Fruit fly (Drosophila melanogaster) whole organism, embryonic: Measurements from ENCODE around the gene Polr2G.

Experiments used
- Blimp-1 ChIP-seq: fragments of 200-800 bp; sonication (Bioruptor generic); optimal IDR thresholded peaks from 3 replicates; lab custom pipeline; 2018; ENCODE audit warnings: missing biosample characterization, missing genetic modification characterization, mild to moderate bottlenecking, moderate library complexity, missing genetic modification reagents
- CG11456 ChIP-seq: fragments of 200-800 bp; sonication (Bioruptor generic); IDR thresholded peaks from 3 replicates; pipeline ENCODE4 v1.3.6; 2022; ENCODE audit warnings: missing biosample characterization, missing genetic modification characterization
- CG12744 ChIP-seq: fragments of 200-800 bp; sonication (Bioruptor generic); optimal IDR thresholded peaks from 2 replicates; lab custom pipeline; 2016; ENCODE audit warnings: missing biosample characterization, missing genetic modification characterization
- CG12769 ChIP-seq: fragments of 200-800 bp; sonication (Bioruptor generic); optimal IDR thresholded peaks from 2 replicates; lab custom pipeline; 2019; ENCODE audit warnings: missing biosample characterization, mild to moderate bottlenecking, missing genetic modification characterization, moderate library complexity
- CG13287 ChIP-seq: fragments of 200-800 bp; sonication (Bioruptor generic); IDR thresholded peaks from 2 replicates; pipeline ENCODE4 v1.3.6; 2022; ENCODE audit warnings: missing biosample characterization, missing genetic modification characterization; ENCODE audit not compliant: partially characterized antibody
- CG14667 ChIP-seq: fragments of 200-800 bp; sonication (Bioruptor generic); IDR thresholded peaks from 2 replicates; pipeline ENCODE4 v1.3.6; 2022; ENCODE audit warnings: missing biosample characterization, missing genetic modification characterization
- CG16779 ChIP-seq: fragments of 200-800 bp; sonication (Bioruptor generic); IDR thresholded peaks from 2 replicates; pipeline ENCODE4 v1.3.6; 2022; ENCODE audit warnings: missing biosample characterization, missing genetic modification characterization
- CG17612 ChIP-seq: fragments of 200-800 bp; sonication (Bioruptor generic); IDR thresholded peaks from 2 replicates; pipeline ENCODE4 v1.3.6; 2022; ENCODE audit warnings: missing biosample characterization, missing genetic modification characterization
- CG2129 ChIP-seq: fragments of 200-800 bp; sonication (Bioruptor generic); IDR thresholded peaks from 2 replicates; pipeline ENCODE4 v1.3.6; 2022; ENCODE audit warnings: missing biosample characterization, missing genetic modification characterization; ENCODE audit not compliant: partially characterized antibody
- CG2889 ChIP-seq: fragments of 200-800 bp; sonication (Bioruptor generic); IDR thresholded peaks from 3 replicates; pipeline ENCODE4 v1.3.6; 2022; ENCODE audit warnings: missing biosample characterization, missing genetic modification characterization
- CG30431 ChIP-seq: fragments of 200-800 bp; sonication (Bioruptor generic); optimal IDR thresholded peaks from 2 replicates; lab custom pipeline; 2017; ENCODE audit warnings: missing biosample characterization, missing genetic modification characterization
- CG31388 ChIP-seq: fragments of 200-800 bp; sonication (Bioruptor generic); optimal IDR thresholded peaks from 2 replicates; lab custom pipeline; 2016; ENCODE audit warnings: missing biosample characterization, missing genetic modification characterization
- CG3163 ChIP-seq: fragments of 200-800 bp; sonication (Bioruptor generic); optimal IDR thresholded peaks from 3 replicates; lab custom pipeline; 2016; ENCODE audit warnings: missing biosample characterization, missing genetic modification characterization
- CG4360 ChIP-seq: fragments of 200-800 bp; sonication (Bioruptor generic); IDR thresholded peaks from 2 replicates; pipeline ENCODE4 v1.3.6; 2022; ENCODE audit warnings: missing biosample characterization, missing genetic modification characterization
- CG4730 ChIP-seq: fragments of 200-800 bp; sonication (Bioruptor generic); IDR thresholded peaks from 2 replicates; pipeline ENCODE4 v1.3.6; 2022; ENCODE audit warnings: missing biosample characterization, missing genetic modification characterization
- CG6689 ChIP-seq: fragments of 200-800 bp; sonication (Bioruptor generic); IDR thresholded peaks from 2 replicates; pipeline ENCODE4 v1.3.6; 2022; ENCODE audit warnings: missing biosample characterization, missing genetic modification characterization
- CG8290 ChIP-seq, 3 experiments: fragments of 200-800 bp; sonication (Bioruptor generic); optimal IDR thresholded peaks; 2 replicates each; lab custom pipeline; 2016 to 2019; ENCODE audit warnings: missing biosample characterization in 3 of 3, missing genetic modification characterization in 3 of 3, mild to moderate bottlenecking in 2 of 3, moderate library complexity in 1 of 3
- CG8388 ChIP-seq: fragments of 200-800 bp; sonication (Bioruptor generic); optimal IDR thresholded peaks from 2 replicates; lab custom pipeline; 2019; ENCODE audit warnings: missing biosample characterization, mild to moderate bottlenecking, missing genetic modification characterization, moderate library complexity
- CG9437 ChIP-seq: fragments of 200-800 bp; sonication (Bioruptor generic); optimal IDR thresholded peaks from 2 replicates; lab custom pipeline; 2018; ENCODE audit warnings: missing biosample characterization, mild to moderate bottlenecking, missing genetic modification characterization
- CG9609 ChIP-seq: fragments of 200-800 bp; sonication (Bioruptor generic); optimal IDR thresholded peaks from 3 replicates; lab custom pipeline; 2016; ENCODE audit warnings: missing biosample characterization, missing genetic modification characterization
- D ChIP-seq, 2 experiments: fragments of 200-800 bp in 1 of 2; fragments of >200 bp in 1 of 2; sonication (Bioruptor generic) in 1 of 2; optimal IDR thresholded peaks; 2 replicates in 1 of 2; 3 replicates in 1 of 2; lab custom pipeline; 2017; ENCODE audit warnings: mild to moderate bottlenecking in 1 of 2, missing biosample characterization in 1 of 2, missing genetic modification characterization in 1 of 2, missing genetic modification reagents in 1 of 2
- Dbx ChIP-seq: fragments of 200-800 bp; sonication (Bioruptor generic); IDR thresholded peaks from 3 replicates; pipeline ENCODE4 v1.3.6; 2022; ENCODE audit warnings: missing biosample characterization, missing genetic modification characterization
- Elba2 ChIP-seq: fragments of 200-800 bp; sonication (Bioruptor generic); optimal IDR thresholded peaks from 3 replicates; lab custom pipeline; 2016; ENCODE audit warnings: missing biosample characterization, missing genetic modification characterization
- Ets97D ChIP-seq: fragments of 200-800 bp; sonication (Bioruptor generic); optimal IDR thresholded peaks from 3 replicates; lab custom pipeline; 2016; ENCODE audit warnings: missing biosample characterization, missing genetic modification characterization
- Lhr ChIP-seq: fragments of 200-800 bp; sonication (Bioruptor generic); optimal IDR thresholded peaks from 3 replicates; lab custom pipeline; 2017; ENCODE audit warnings: mild to moderate bottlenecking, missing biosample characterization, missing genetic modification reagents, missing genetic modification characterization
- MTF-1 ChIP-seq: fragments of 200-800 bp; sonication (Bioruptor generic); optimal IDR thresholded peaks from 2 replicates; lab custom pipeline; 2018; ENCODE audit warnings: missing biosample characterization, mild to moderate bottlenecking, missing genetic modification characterization, borderline replicate concordance
- NC2β ChIP-seq: fragments of 200-800 bp; sonication (Bioruptor generic); optimal IDR thresholded peaks from 2 replicates; lab custom pipeline; 2016; ENCODE audit warnings: missing biosample characterization, missing genetic modification characterization
- Side ChIP-seq: fragments of 200-800 bp; sonication (Bioruptor generic); optimal IDR thresholded peaks from 2 replicates; lab custom pipeline; 2016; ENCODE audit warnings: missing biosample characterization, missing genetic modification characterization
- abd-A ChIP-seq: fragments of 200-800 bp; sonication (Bioruptor generic); optimal IDR thresholded peaks from 3 replicates; lab custom pipeline; 2019; ENCODE audit warnings: missing biosample characterization, mild to moderate bottlenecking, missing genetic modification characterization, moderate library complexity
- ap ChIP-seq: fragments of 200-800 bp; sonication (Bioruptor generic); IDR thresholded peaks from 2 replicates; pipeline ENCODE4 v1.3.6; 2022; ENCODE audit warnings: missing biosample characterization, missing genetic modification characterization
- bbx ChIP-seq: fragments of 200-800 bp; sonication (Bioruptor generic); IDR thresholded peaks from 2 replicates; pipeline ENCODE4 v1.3.6; 2022; ENCODE audit warnings: missing biosample characterization, missing genetic modification characterization; ENCODE audit not compliant: partially characterized antibody
- cad ChIP-seq: fragments of >200 bp; optimal IDR thresholded peaks from 2 replicates; lab custom pipeline; 2017; ENCODE audit warnings: missing biosample characterization, missing genetic modification characterization
- cwo ChIP-seq: fragments of 200-800 bp; sonication (Bioruptor generic); optimal IDR thresholded peaks from 3 replicates; lab custom pipeline; 2017; ENCODE audit warnings: missing biosample characterization, missing genetic modification characterization, mild to moderate bottlenecking, moderate library complexity, missing genetic modification reagents
- ems ChIP-seq: fragments of 200-800 bp; sonication (Bioruptor generic); optimal IDR thresholded peaks from 3 replicates; lab custom pipeline; 2016; ENCODE audit warnings: missing biosample characterization, missing genetic modification characterization
- gce ChIP-seq: fragments of 200-800 bp; sonication (Bioruptor generic); IDR thresholded peaks from 3 replicates; pipeline ENCODE4 v1.3.6; 2022; ENCODE audit warnings: missing biosample characterization, missing genetic modification characterization
- gcm ChIP-seq: fragments of 200-800 bp; sonication (Bioruptor generic); optimal IDR thresholded peaks from 2 replicates; lab custom pipeline; 2019; ENCODE audit warnings: missing biosample characterization, mild to moderate bottlenecking, missing genetic modification characterization, moderate library complexity
- gsb ChIP-seq: fragments of 200-800 bp; sonication (Bioruptor generic); IDR thresholded peaks from 2 replicates; pipeline ENCODE4 v1.3.6; 2022; ENCODE audit warnings: missing biosample characterization, missing genetic modification characterization
- h ChIP-seq: fragments of >200 bp; optimal IDR thresholded peaks from 2 replicates; lab custom pipeline; 2017
- ham ChIP-seq: fragments of 200-800 bp; sonication (Bioruptor generic); IDR thresholded peaks from 2 replicates; pipeline ENCODE4 v1.3.6; 2022; ENCODE audit warnings: missing biosample characterization, missing genetic modification characterization
- jigr1 ChIP-seq: fragments of 200-800 bp; sonication (Bioruptor generic); IDR thresholded peaks from 3 replicates; pipeline ENCODE4 v1.3.6; 2022; ENCODE audit warnings: missing biosample characterization, missing genetic modification characterization
- nerfin-2 ChIP-seq: fragments of 200-800 bp; sonication (Bioruptor generic); IDR thresholded peaks from 2 replicates; pipeline ENCODE4 v1.3.6; 2022; ENCODE audit warnings: missing biosample characterization, missing genetic modification characterization; ENCODE audit not compliant: partially characterized antibody
- odd ChIP-seq: fragments of 200-800 bp; sonication (Bioruptor generic); optimal IDR thresholded peaks from 2 replicates; lab custom pipeline; 2017; ENCODE audit warnings: missing biosample characterization, mild to moderate bottlenecking, missing genetic modification characterization
- otp ChIP-seq: fragments of 200-800 bp; sonication (Bioruptor generic); IDR thresholded peaks from 3 replicates; pipeline ENCODE4, ENCODE4 v1.3.6; 2022; ENCODE audit warnings: missing biosample characterization, missing genetic modification characterization
- row ChIP-seq: fragments of 200-800 bp; sonication (Bioruptor generic); IDR thresholded peaks from 3 replicates; pipeline ENCODE4 v1.3.6; 2022; ENCODE audit warnings: missing biosample characterization, missing genetic modification characterization
- seq ChIP-seq: fragments of 200-800 bp; sonication (Bioruptor generic); IDR thresholded peaks from 2 replicates; pipeline ENCODE4 v1.3.6; 2022; ENCODE audit warnings: missing biosample characterization, missing genetic modification characterization
- shn ChIP-seq: fragments of 200-800 bp; sonication (Bioruptor generic); optimal IDR thresholded peaks from 3 replicates; lab custom pipeline; 2016; ENCODE audit warnings: missing biosample characterization, missing genetic modification characterization
- tap ChIP-seq: fragments of 200-800 bp; optimal IDR thresholded peaks from 3 replicates; lab custom pipeline; 2019; ENCODE audit warnings: missing biosample characterization, mild to moderate bottlenecking, missing genetic modification characterization, moderate library complexity
- tgo ChIP-seq: fragments of 200-800 bp; sonication (Bioruptor generic); IDR thresholded peaks from 3 replicates; pipeline ENCODE4 v1.3.6; 2022; ENCODE audit warnings: missing biosample characterization, missing genetic modification characterization
- unpg ChIP-seq: fragments of 200-800 bp; sonication (Bioruptor generic); optimal IDR thresholded peaks from 3 replicates; lab custom pipeline; 2018; ENCODE audit warnings: missing biosample characterization, mild to moderate bottlenecking, missing genetic modification characterization, moderate library complexity

Polr2G gene

DNA sequence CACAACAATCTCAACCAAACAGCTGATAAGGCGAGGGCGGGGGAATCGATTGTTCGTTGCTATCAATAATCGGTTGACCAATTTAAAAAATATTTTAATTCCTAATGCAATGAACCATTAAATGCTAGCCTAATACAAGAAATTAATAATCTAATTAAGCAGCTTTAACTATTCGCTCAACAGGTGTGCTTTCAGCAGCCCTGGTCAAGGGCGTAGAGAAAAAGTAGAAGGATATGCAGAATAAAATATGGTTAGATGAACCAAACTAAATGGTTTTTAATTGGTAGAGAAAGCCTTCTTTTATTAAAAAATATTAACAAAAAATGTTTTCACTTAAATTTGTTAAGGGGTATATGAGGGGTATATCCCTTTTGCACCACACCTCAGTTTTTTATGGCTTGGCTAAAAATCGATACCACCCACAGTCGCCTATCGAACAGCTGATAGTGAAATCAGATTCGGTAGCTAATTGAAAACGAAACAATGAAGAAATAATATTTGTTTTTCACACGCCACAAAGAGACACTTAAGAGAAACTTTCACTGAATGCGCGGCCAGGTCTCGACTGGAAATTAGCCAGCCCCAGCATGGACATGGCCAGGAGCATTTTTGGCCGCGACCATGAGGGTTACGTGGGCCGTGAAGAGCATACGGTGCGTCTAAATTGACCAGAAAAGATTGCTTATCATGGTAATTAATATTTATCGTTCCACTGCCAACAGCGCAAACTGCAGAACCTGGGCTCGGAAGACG, 4.0 kb downstream of the Polr2G start, which contains the start of the genes SIDL and CG12241 (continued):
- peak; percentile 24 for TF ChIP-seq CG9609
- TF ChIP-seq bbx (GFP tag; lab: Robert Waterston, UW), result no peak
- TF ChIP-seq CG2129 (GFP tag; lab: Robert Waterston, UW), result no peak
- peak; percentile 70 for TF ChIP-seq CG4360 (GFP tag; lab: Robert Waterston, UW)
- TF ChIP-seq Elba2, result peak; percentile 0
- TF ChIP-seq MTF-1 (GFP tag; lab: Kevin White, UChicago), result peak; percentile 32
- no peak for TF ChIP-seq odd (GFP tag; lab: Kevin White, UChicago)
- no peak; the same call in 1 of the 2 replicates for TF ChIP-seq CG13287 (GFP tag; lab: Robert Waterston, UW)
- TF ChIP-seq seq (GFP tag; lab: Robert Waterston, UW), result no peak
- TF ChIP-seq CG2889 (GFP tag; lab: Robert Waterston, UW), result peak; percentile 48; the same call in 1 of the 3 replicates
- no peak for TF ChIP-seq ap (GFP tag; lab: Robert Waterston, UW)
- no peak for TF ChIP-seq CG30431
- peak; percentile 84 for TF ChIP-seq ems (GFP tag; lab: Kevin White, UChicago)
- TF ChIP-seq tgo (GFP tag; lab: Robert Waterston, UW), result peak; percentile 96
- TF ChIP-seq CG8388 (GFP tag; lab: Kevin White, UChicago), result peak; percentile 64
- TF ChIP-seq CG4730, result peak; percentile 92
- TF ChIP-seq otp, result no peak
- peak; percentile 62 for TF ChIP-seq CG31388 (GFP tag; lab: Kevin White, UChicago)
- no peak for TF ChIP-seq nerfin-2 (GFP tag; lab: Robert Waterston, UW)
- peak; percentile 94 for TF ChIP-seq Dbx
- TF ChIP-seq CG8290 (GFP tag; optimal IDR thresholded peaks at IDR 0.05; lab: Kevin White, UChicago), result no peak
- no peak for TF ChIP-seq CG8290 (tag; optimal IDR thresholded peaks at IDR 0.05; lab: Kevin White, UChicago)
- no peak for TF ChIP-seq D (optimal IDR thresholded peaks at IDR 0.05; lab: Kevin White, UChicago)
- TF ChIP-seq D (GFP tag; optimal IDR thresholded peaks at IDR 0.05; lab: Kevin White, UChicago), result peak; percentile 72
- peak; percentile 93 for TF ChIP-seq CG11456 (GFP tag; lab: Robert Waterston, UW)
- peak; percentile 82 for TF ChIP-seq gce
- TF ChIP-seq gsb (GFP tag; lab: Robert Waterston, UW), result peak; percentile 82
- TF ChIP-seq NC2β (GFP tag; lab: Kevin White, UChicago), result peak; percentile 57
- peak; percentile 94 for TF ChIP-seq CG14667 (GFP tag; lab: Robert Waterston, UW)
- TF ChIP-seq CG6689 (GFP tag; lab: Robert Waterston, UW), result peak; percentile 96
- peak; percentile 76 for TF ChIP-seq row (GFP tag; lab: Robert Waterston, UW)
- TF ChIP-seq jigr1 (GFP tag; lab: Robert Waterston, UW), result peak; percentile 88
- TF ChIP-seq Side (GFP tag; lab: Kevin White, UChicago), result peak; percentile 77
- no peak for TF ChIP-seq ham (GFP tag; lab: Robert Waterston, UW)
- no peak for TF ChIP-seq CG3163 (GFP tag; lab: Kevin White, UChicago)
- peak; percentile 66 for TF ChIP-seq unpg
- peak; percentile 78 for TF ChIP-seq cwo (GFP tag; lab: Kevin White, UChicago)
- TF ChIP-seq CG16779, result peak; percentile 81
- no peak for TF ChIP-seq tap
- TF ChIP-seq CG12769, result no peak
- peak; percentile 46 for TF ChIP-seq gcm (GFP tag; lab: Kevin White, UChicago)
- no peak for TF ChIP-seq abd-A
- TF ChIP-seq CG17612 (GFP tag; lab: Robert Waterston, UW), result peak; percentile 87
- TF ChIP-seq h (lab: Kevin White, UChicago), result no peak
- no peak for TF ChIP-seq cad (GFP tag; lab: Kevin White, UChicago)
- TF ChIP-seq shn (GFP tag; lab: Kevin White, UChicago), result peak; percentile 21
- TF ChIP-seq Lhr (GFP tag; lab: Kevin White, UChicago), result no peak
- peak; percentile 18 for TF ChIP-seq Blimp-1 (GFP tag; lab: Kevin White, UChicago)
- peak; percentile 79 for TF ChIP-seq Ets97D (GFP tag; lab: Kevin White, UChicago)
- TF ChIP-seq CG9437 (GFP tag; lab: Kevin White, UChicago), result peak; percentile 62
- peak; percentile 11 for TF ChIP-seq CG12744 (GFP tag; lab: Kevin White, UChicago)
